Worm (Caenorhabditis elegans): ENCODE results near the gene fkh-2.
A peak's percentile ranks its signal among the peaks of the same experiment; 100 is the strongest.

The fkh-2 gene

ce11 chrX:3697623-3698022, 44.5 kb downstream of the fkh-2 start (continued):
- TF ChIP-seq pqm-1 (tag; optimal IDR thresholded peaks at IDR 0.05), result no peak
- peak; percentile 78 for TF ChIP-seq dmd-6 (GFP tag; IDR thresholded peaks at IDR 0.05)
- TF ChIP-seq tag-97 (GFP tag; IDR thresholded peaks at IDR 0.05), result no peak
- no peak for TF ChIP-seq lin-15B (tag; optimal IDR thresholded peaks at IDR 0.05)
- no peak for TF ChIP-seq nhr-237 (tag; optimal IDR thresholded peaks at IDR 0.05)
- peak; percentile 70; the same call in 1 of the 2 replicates for TF ChIP-seq zfp-3 (GFP tag; conservative IDR thresholded peaks at IDR 0.05)
- TF ChIP-seq D1046.2 (GFP tag; IDR thresholded peaks at IDR 0.05), result peak; percentile 92
- TF ChIP-seq dmd-9 (GFP tag; IDR thresholded peaks at IDR 0.05), result peak; percentile 84
- TF ChIP-seq ZK546.5 (tag; optimal IDR thresholded peaks at IDR 0.05), result no peak
- peak; percentile 84 for TF ChIP-seq Y105C5A.15 (GFP tag; IDR thresholded peaks at IDR 0.05)
- TF ChIP-seq mep-1 (tag; optimal IDR thresholded peaks at IDR 0.05), result peak; percentile 79
- TF ChIP-seq nhr-25 (tag; optimal IDR thresholded peaks at IDR 0.05; ENCODE audit: borderline replicate concordance, insufficient read depth), result no peak
- peak; percentile 81 for TF ChIP-seq lin-38 (GFP tag; IDR thresholded peaks at IDR 0.05)
- peak; percentile 62; the same call in 1 of the 2 replicates for TF ChIP-seq ZK337.2 (GFP tag; IDR thresholded peaks at IDR 0.05)
- peak; percentile 84 for TF ChIP-seq ceh-20 (GFP tag; IDR thresholded peaks at IDR 0.05)
- TF ChIP-seq lim-7 (GFP tag; IDR thresholded peaks at IDR 0.05), result peak; percentile 97
- TF ChIP-seq ces-1 (GFP tag; optimal IDR thresholded peaks at IDR 0.05), result peak; percentile 10
- no peak for TF ChIP-seq sdz-12 (GFP tag; optimal IDR thresholded peaks at IDR 0.05)
- peak; percentile 97 for TF ChIP-seq vab-7 (GFP tag; IDR thresholded peaks at IDR 0.05)
- TF ChIP-seq aly-2 (tag; optimal IDR thresholded peaks at IDR 0.05), result no peak
- no peak for TF ChIP-seq R02D3.7 (tag; optimal IDR thresholded peaks at IDR 0.05)
- peak; percentile 87 for TF ChIP-seq lin-1 (GFP tag; IDR thresholded peaks at IDR 0.05)
- peak; percentile 52; the same call in 1 of the 2 replicates for TF ChIP-seq mxl-2 (GFP tag; conservative IDR thresholded peaks at IDR 0.05)
- TF ChIP-seq ztf-11 (tag; optimal IDR thresholded peaks at IDR 0.05), result no peak
- TF ChIP-seq hif-1 (tag; optimal IDR thresholded peaks at IDR 0.05), result peak in 1 of 2 experiments; percentile 62
- TF ChIP-seq lin-29 (GFP tag; IDR thresholded peaks at IDR 0.05), result peak; percentile 27; the same call in 1 of the 2 replicates
- TF ChIP-seq zip-11 (GFP tag; IDR thresholded peaks at IDR 0.05), result no peak
- TF ChIP-seq nhr-42 (GFP tag; IDR thresholded peaks at IDR 0.05), result peak; percentile 78; the same call in 1 of the 2 replicates
- peak; percentile 73 for TF ChIP-seq rbr-2 (tag; optimal IDR thresholded peaks at IDR 0.05)
- TF ChIP-seq nhr-77 (tag; optimal IDR thresholded peaks at IDR 0.05), result no peak
- no peak for TF ChIP-seq T20F7.1 (GFP tag; optimal IDR thresholded peaks at IDR 0.05)
- TF ChIP-seq ctbp-1 (GFP tag; IDR thresholded peaks at IDR 0.05), result peak; percentile 93
- TF ChIP-seq fos-1 (tag; optimal IDR thresholded peaks at IDR 0.05), result no peak
- peak; percentile 89 for TF ChIP-seq dmd-8 (GFP tag; IDR thresholded peaks at IDR 0.05)
- TF ChIP-seq hlh-30 (tag; optimal IDR thresholded peaks at IDR 0.05; ENCODE audit: insufficient read depth), result peak; percentile 66
- TF ChIP-seq zag-1 (tag; optimal IDR thresholded peaks at IDR 0.05), result no peak
- TF ChIP-seq egl-27 (tag; optimal IDR thresholded peaks at IDR 0.05), result no peak
- peak; percentile 19 for TF ChIP-seq nhr-11 (tag; optimal IDR thresholded peaks at IDR 0.05)
- peak; percentile 83; the same call in 1 of the 2 replicates for TF ChIP-seq F44E2.7 (GFP tag; IDR thresholded peaks at IDR 0.05)
- TF ChIP-seq aha-1 (tag), result peak; percentile 68
- TF ChIP-seq lin-13 (GFP tag; optimal IDR thresholded peaks at IDR 0.05), result no peak
- TF ChIP-seq spr-3 (GFP tag; optimal IDR thresholded peaks at IDR 0.05), result peak; percentile 51
- peak; percentile 79 for TF ChIP-seq php-3 (GFP tag; IDR thresholded peaks at IDR 0.05)
- peak; percentile 45 to 87 for TF ChIP-seq daf-16 (GFP tag; optimal IDR thresholded peaks at IDR 0.05)
- peak; percentile 58 for TF ChIP-seq daf-16 (tag; optimal IDR thresholded peaks at IDR 0.05)
- peak in 1 of 2 experiments; percentile 60 for TF ChIP-seq lsy-2 (tag; optimal IDR thresholded peaks at IDR 0.05)
- TF ChIP-seq ceh-32 (tag; optimal IDR thresholded peaks at IDR 0.05; ENCODE audit: poor library complexity), result peak; percentile 58
- TF ChIP-seq madf-5 (GFP tag; IDR thresholded peaks at IDR 0.05), result peak in 1 of 2 experiments; percentile 56; a peak in 1 of 4 replicates
- peak; percentile 63 for TF ChIP-seq nhr-48 (tag; optimal IDR thresholded peaks at IDR 0.05)
- peak; percentile 3 for TF ChIP-seq fkh-10 (GFP tag; optimal IDR thresholded peaks at IDR 0.05)
- peak; percentile 20 for TF ChIP-seq zfp-2 (tag; optimal IDR thresholded peaks at IDR 0.05)
- peak; percentile 81 for TF ChIP-seq T26A8.4 (GFP tag; IDR thresholded peaks at IDR 0.05)
